Worm (Caenorhabditis elegans) whole organism, L3 larva: Measurements from ENCODE around the gene pals-16.
A peak's percentile ranks its signal among the peaks of the same experiment; 100 is the strongest.

Source experiments
- R02D3.7 ChIP-seq: fragments of 150-350 bp; optimal IDR thresholded peaks from 2 replicates; lab custom pipeline; 2014; ENCODE audit warnings: missing biosample characterization, missing genetic modification characterization
- ZK546.5 ChIP-seq: sonication (generic microtip); optimal IDR thresholded peaks from 2 replicates; lab custom pipeline; 2017; ENCODE audit warnings: missing biosample characterization, missing genetic modification characterization
- aly-2 ChIP-seq: fragments of 150-350 bp; optimal IDR thresholded peaks from 2 replicates; lab custom pipeline; 2014; ENCODE audit warnings: missing biosample characterization, missing genetic modification characterization
- ama-1 ChIP-seq: fragments of 150-350 bp; optimal IDR thresholded peaks from 2 replicates; lab custom pipeline; 2018
- ceh-16 ChIP-seq: sonication (generic microtip); optimal IDR thresholded peaks from 2 replicates; lab custom pipeline; 2017; ENCODE audit warnings: missing biosample characterization, missing genetic modification characterization
- ceh-28 ChIP-seq: fragments of 150-350 bp; optimal IDR thresholded peaks from 2 replicates; lab custom pipeline; 2014; ENCODE audit warnings: missing biosample characterization, missing genetic modification reagents, missing genetic modification characterization
- ceh-9 ChIP-seq: sonication (generic microtip); optimal IDR thresholded peaks from 2 replicates; lab custom pipeline; 2018; ENCODE audit warnings: missing biosample characterization, missing genetic modification characterization
- daf-12 ChIP-seq: fragments of 150-350 bp; optimal IDR thresholded peaks from 2 replicates; lab custom pipeline; 2014; ENCODE audit warnings: missing biosample characterization, missing genetic modification reagents, missing genetic modification characterization
- egl-5 ChIP-seq: fragments of 150-350 bp; optimal IDR thresholded peaks from 2 replicates; lab custom pipeline; 2017; ENCODE audit warnings: missing biosample characterization, missing genetic modification reagents, missing genetic modification characterization, inconsistent platforms
- elt-1 ChIP-seq: fragments of 150-350 bp; optimal IDR thresholded peaks from 2 replicates; lab custom pipeline; 2014; ENCODE audit warnings: missing biosample characterization, missing genetic modification characterization
- elt-2 ChIP-seq: sonication (generic microtip); optimal IDR thresholded peaks from 2 replicates; lab custom pipeline; 2016; ENCODE audit warnings: missing genetic modification reagents, mild to moderate bottlenecking, missing genetic modification characterization, missing compliant biosample characterization
- elt-3 ChIP-seq, 3 experiments: fragments of 150-350 bp in 1 of 3; sonication (generic microtip) in 2 of 3; optimal IDR thresholded peaks; 2 replicates in 2 of 3; 4 replicates in 1 of 3; lab custom pipeline; 2014 to 2017; ENCODE audit warnings: missing biosample characterization in 3 of 3, missing genetic modification characterization in 3 of 3
- eor-1 ChIP-seq, 2 experiments: fragments of 150-350 bp; optimal IDR thresholded peaks; 2 replicates each; lab custom pipeline; 2014 to 2018; ENCODE audit warnings: missing biosample characterization in 2 of 2, missing genetic modification characterization in 2 of 2
- fkh-10 ChIP-seq: sonication (generic microtip); optimal IDR thresholded peaks from 2 replicates; lab custom pipeline; 2017; ENCODE audit warnings: missing biosample characterization, missing genetic modification reagents, missing genetic modification characterization
- fkh-2 ChIP-seq: fragments of 150-350 bp; optimal IDR thresholded peaks from 2 replicates; lab custom pipeline; 2014; ENCODE audit warnings: missing biosample characterization, missing genetic modification reagents, missing genetic modification characterization
- fos-1 ChIP-seq: fragments of 150-350 bp; optimal IDR thresholded peaks from 2 replicates; lab custom pipeline; 2014; ENCODE audit warnings: missing biosample characterization, missing genetic modification characterization
- hmg-11 ChIP-seq: sonication (generic microtip); optimal IDR thresholded peaks from 2 replicates; lab custom pipeline; 2016; ENCODE audit warnings: missing genetic modification characterization, missing compliant biosample characterization
- lsy-12 ChIP-seq: sonication (generic microtip); optimal IDR thresholded peaks from 2 replicates; lab custom pipeline; 2016; ENCODE audit warnings: mild to moderate bottlenecking, missing genetic modification characterization, missing compliant biosample characterization
- mdl-1 ChIP-seq: fragments of 150-350 bp; optimal IDR thresholded peaks from 2 replicates; lab custom pipeline; 2014; ENCODE audit warnings: missing biosample characterization, missing genetic modification characterization
- mml-1 ChIP-seq: fragments of 150-350 bp; sonication (generic microtip); optimal IDR thresholded peaks from 3 replicates; lab custom pipeline; 2014; ENCODE audit warnings: missing biosample characterization, missing genetic modification characterization
- nfya-1 ChIP-seq: sonication (generic microtip); optimal IDR thresholded peaks from 2 replicates; lab custom pipeline; 2017; ENCODE audit warnings: missing genetic modification characterization, mild to moderate bottlenecking, missing compliant biosample characterization, antibody characterized with exemption, moderate library complexity; ENCODE audit not compliant: insufficient read depth
- nhr-11 ChIP-seq: fragments of 150-350 bp; optimal IDR thresholded peaks from 2 replicates; lab custom pipeline; 2014; ENCODE audit warnings: missing biosample characterization, missing genetic modification characterization
- nhr-12 ChIP-seq: fragments of 150-350 bp; optimal IDR thresholded peaks from 2 replicates; lab custom pipeline; 2014; ENCODE audit warnings: missing biosample characterization, missing genetic modification characterization
- nhr-237 ChIP-seq: fragments of 150-350 bp; optimal IDR thresholded peaks from 2 replicates; lab custom pipeline; 2014; ENCODE audit warnings: missing biosample characterization, missing genetic modification characterization
- nhr-25 ChIP-seq: sonication (generic microtip); optimal IDR thresholded peaks from 2 replicates; lab custom pipeline; 2017; ENCODE audit warnings: missing biosample characterization, missing genetic modification characterization
- nhr-28 ChIP-seq: fragments of 150-350 bp; optimal IDR thresholded peaks from 2 replicates; lab custom pipeline; 2014; ENCODE audit warnings: missing biosample characterization, missing genetic modification characterization
- nhr-43 ChIP-seq: sonication (generic microtip); optimal IDR thresholded peaks from 2 replicates; lab custom pipeline; 2016; ENCODE audit warnings: mild to moderate bottlenecking, missing genetic modification characterization, missing compliant biosample characterization; ENCODE audit not compliant: poor library complexity, severe bottlenecking
- nhr-67 ChIP-seq: fragments of 150-350 bp; optimal IDR thresholded peaks from 2 replicates; lab custom pipeline; 2014; ENCODE audit warnings: missing biosample characterization, missing genetic modification characterization
- nhr-76 ChIP-seq: fragments of 150-350 bp; sonication (generic microtip); optimal IDR thresholded peaks from 5 replicates; lab custom pipeline; 2014; ENCODE audit warnings: missing biosample characterization, missing genetic modification characterization
- pqm-1 ChIP-seq: fragments of 150-350 bp; optimal IDR thresholded peaks from 2 replicates; lab custom pipeline; 2017; ENCODE audit warnings: missing biosample characterization, missing genetic modification characterization, inconsistent platforms
- sea-2 ChIP-seq: fragments of 150-350 bp; sonication (generic microtip); optimal IDR thresholded peaks from 4 replicates; lab custom pipeline; 2014; ENCODE audit warnings: missing biosample characterization, missing genetic modification reagents, missing genetic modification characterization
- skn-1 ChIP-seq: fragments of 150-350 bp; optimal IDR thresholded peaks from 2 replicates; lab custom pipeline; 2014; ENCODE audit warnings: missing biosample characterization, missing genetic modification characterization
- snpc-4 ChIP-seq: fragments of 150-350 bp; optimal IDR thresholded peaks from 2 replicates; lab custom pipeline; 2014; ENCODE audit warnings: missing biosample characterization, missing genetic modification characterization
- unc-62 ChIP-seq: fragments of 150-350 bp; sonication (generic microtip); optimal IDR thresholded peaks from 4 replicates; lab custom pipeline; 2014; ENCODE audit warnings: missing biosample characterization, missing genetic modification reagents, missing genetic modification characterization
- zag-1 ChIP-seq: fragments of 150-350 bp; optimal IDR thresholded peaks from 2 replicates; lab custom pipeline; 2014; ENCODE audit warnings: missing biosample characterization, missing genetic modification characterization
- ztf-11 ChIP-seq: fragments of 150-350 bp; optimal IDR thresholded peaks from 2 replicates; lab custom pipeline; 2014; ENCODE audit warnings: missing biosample characterization, missing genetic modification characterization

pals-16 gene

ce11 chrIII:1403108-1403507 lies 3.3 kb downstream of the pals-16 start, which contains the start of gene pals-18:
Gene pals-18 (plus strand): TSS chrIII:1403408.
- TF ChIP-seq sea-2 (no peak), elt-1 (tag; lab: Kevin White, UChicago) (no peak), elt-2 (tag; lab: Kevin White, UChicago) (no peak), ceh-28 (tag; lab: Kevin White, UChicago) (no peak), lsy-12 (tag; lab: Kevin White, UChicago) (no peak), unc-62 (GFP tag; lab: Kevin White, UChicago) (no peak), nhr-237 (no peak), egl-5 (tag; lab: Kevin White, UChicago) (no peak), nhr-43 (tag; lab: Kevin White, UChicago) (no peak), nhr-28 (no peak), fkh-2 (tag; lab: Kevin White, UChicago) (no peak), zag-1 (tag; lab: Kevin White, UChicago) (no peak), fkh-10 (GFP tag; lab: Kevin White, UChicago) (no peak), nhr-12 (tag; lab: Kevin White, UChicago) (no peak), hmg-11 (tag; lab: Kevin White, UChicago) (no peak), ztf-11 (tag; lab: Kevin White, UChicago) (no peak), mdl-1 (no peak)

DNA sequence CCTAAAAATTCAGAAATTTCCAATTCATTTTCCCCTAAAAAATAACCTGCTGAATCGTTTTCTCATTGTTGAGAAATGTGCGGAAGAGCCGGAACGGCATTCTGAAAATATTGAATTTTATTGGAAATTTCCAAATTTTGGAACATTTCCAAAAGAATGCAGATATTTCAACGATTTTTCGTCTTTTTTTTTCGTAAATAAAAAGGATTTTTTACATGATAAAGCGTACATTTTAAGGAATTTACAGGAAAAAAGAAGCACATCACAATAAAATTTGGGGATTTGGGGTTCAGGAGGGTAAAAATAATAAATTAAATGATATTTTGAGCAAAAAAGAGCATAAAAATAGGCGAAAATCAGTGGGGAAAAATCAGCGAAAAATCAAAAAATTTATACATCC lies 9.4 kb downstream of the pals-16 start, which contains the start of gene Y82E9BR.22:
Gene Y82E9BR.22, minus strand, starts transcription at position 101 of the 400 bp plus-strand sequence.
- TF ChIP-seq snpc-4 (tag; lab: Kevin White, UChicago) (no peak), skn-1 (no peak), nfya-1 (tag; lab: Kevin White, UChicago) (no peak), fos-1 (tag; lab: Kevin White, UChicago) (no peak), mdl-1 (no peak), daf-12 (tag; lab: Kevin White, UChicago) (no peak)
- TF ChIP-seq, all 47 proteins: peak for 0

- no peak for TF ChIP-seq nhr-237
- no peak for TF ChIP-seq ceh-16 (tag; lab: Kevin White, UChicago)
- TF ChIP-seq nhr-67 = no peak
- TF ChIP-seq nhr-76 = no peak
- TF ChIP-seq mdl-1 = no peak
- no peak for TF ChIP-seq pqm-1 (tag; lab: Kevin White, UChicago)
- no peak for TF ChIP-seq nhr-25
- no peak for TF ChIP-seq nhr-11 (tag; lab: Kevin White, UChicago)
- TF ChIP-seq ZK546.5 (tag; lab: Kevin White, UChicago) = no peak
- TF ChIP-seq aly-2 (tag; lab: Kevin White, UChicago) = no peak
- TF ChIP-seq ama-1 (lab: Kevin White, UChicago) = no peak
- no peak for TF ChIP-seq elt-1 (tag; lab: Kevin White, UChicago)
- TF ChIP-seq unc-62 (GFP tag; lab: Kevin White, UChicago) = no peak
- no peak for TF ChIP-seq ceh-9 (tag; lab: Kevin White, UChicago)
- no peak for TF ChIP-seq egl-5 (tag; lab: Kevin White, UChicago)
Measured at ce11 chrIII:1413125-1413837, 13.5 kb downstream of the pals-16 start.

DNA sequence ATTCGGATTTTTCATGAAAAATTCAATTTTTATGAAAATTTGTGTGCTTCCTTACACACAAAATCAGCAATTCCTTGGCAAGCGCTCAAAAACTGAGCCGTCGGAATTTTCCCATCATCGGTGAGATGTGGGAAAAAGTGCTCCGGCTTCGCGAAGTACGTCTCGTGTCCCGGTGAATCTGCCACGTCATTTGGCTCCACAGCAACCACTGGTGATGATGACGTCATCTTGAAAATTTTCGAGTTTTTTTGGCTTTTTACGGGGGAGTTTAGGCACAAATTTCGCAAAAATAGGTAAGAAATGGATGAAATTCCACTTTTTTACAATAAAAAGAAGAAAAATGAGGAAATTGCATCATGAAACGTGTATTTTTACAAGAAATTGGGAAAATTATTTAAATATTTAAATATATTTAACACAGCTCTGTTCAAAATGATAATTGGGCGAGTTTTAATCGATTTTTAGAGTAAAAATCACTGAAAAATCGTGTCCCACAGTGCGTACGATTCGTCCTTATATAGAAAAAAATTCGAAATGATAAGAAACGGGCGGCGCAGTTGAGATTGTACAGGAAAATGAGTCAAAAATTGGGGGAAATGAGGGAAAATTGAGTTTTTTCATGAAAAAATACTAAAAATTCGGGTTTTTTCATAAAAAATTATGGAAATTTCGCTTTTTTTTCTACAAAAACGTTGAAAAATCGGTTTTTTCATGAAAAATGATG lies 14.3 kb downstream of the pals-16 start, which contains the start of gene Y82E9BR.14:
Gene Y82E9BR.14, minus strand, starts transcription at position 227 of the 724 bp plus-strand sequence.
- TF ChIP-seq nhr-76 (no peak), ztf-11 (tag; lab: Kevin White, UChicago) (no peak), R02D3.7 (tag; lab: Kevin White, UChicago) (no peak), zag-1 (tag; lab: Kevin White, UChicago) (no peak), pqm-1 (tag; lab: Kevin White, UChicago) (peak; percentile 19), mml-1 (tag; lab: Kevin White, UChicago) (no peak), elt-3 (tag; optimal IDR thresholded peaks at IDR 0.05; lab: Kevin White, UChicago) (no peak), eor-1 (tag; optimal IDR thresholded peaks at IDR 0.05; lab: Kevin White, UChicago) (no peak), ceh-28 (tag; lab: Kevin White, UChicago) (no peak), elt-2 (tag; lab: Kevin White, UChicago) (peak; percentile 45)
